Worm (Caenorhabditis elegans): ENCODE data around the gene decr-1.2.
A peak's percentile ranks its signal among the peaks of the same experiment; 100 is the strongest.

Gene decr-1.2

DNA sequence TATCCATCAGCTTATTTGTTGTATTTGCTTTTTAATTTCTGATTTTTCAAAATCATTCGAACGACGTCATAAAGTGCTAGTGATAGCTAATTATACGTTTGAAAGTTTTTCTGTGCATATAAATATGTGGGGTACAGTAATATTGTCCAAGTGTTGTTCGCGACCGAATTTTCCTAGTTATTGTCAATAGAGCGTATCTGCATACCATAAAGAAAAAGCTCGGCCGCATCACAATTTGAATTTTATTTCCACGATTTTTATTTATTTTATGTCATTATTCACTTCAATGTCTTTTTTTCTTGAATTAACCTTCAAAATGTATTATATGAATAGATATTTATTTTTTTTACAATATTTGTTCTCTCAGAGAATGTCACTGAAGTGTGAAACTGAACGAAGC, 28.6 kb upstream of the decr-1.2 start, which contains the start of gene rnh-2 (continued):
- TF ChIP-seq egl-18 (GFP tag; IDR thresholded peaks at IDR 0.05) (no peak), ztf-28 (GFP tag; IDR thresholded peaks at IDR 0.05) (0 out of 2 replicates have a peak, but pooled peaks have one; percentile 37), lsy-27 (tag; optimal IDR thresholded peaks at IDR 0.05; ENCODE audit: borderline replicate concordance, insufficient read depth) (no peak), madf-6 (GFP tag; IDR thresholded peaks at IDR 0.05) (peak; percentile 87), F22D6.2 (tag; optimal IDR thresholded peaks at IDR 0.05) (no peak), F10E7.11 (tag; optimal IDR thresholded peaks at IDR 0.05) (no peak), Y56A3A.18 (GFP tag; IDR thresholded peaks at IDR 0.05) (no peak), Y95B8A.8 (GFP tag; IDR thresholded peaks at IDR 0.05) (0 out of 2 replicates have a peak, but pooled peaks have one; percentile 14), lin-40 (tag; optimal IDR thresholded peaks at IDR 0.05) (peak; percentile 36), ztf-25 (GFP tag; IDR thresholded peaks at IDR 0.05) (peak; percentile 72; the same call in 1 of the 2 replicates), sdz-38 (tag; optimal IDR thresholded peaks at IDR 0.05) (no peak), nfya-2 (GFP tag; IDR thresholded peaks at IDR 0.05) (no peak), snpc-4 (GFP tag; optimal IDR thresholded peaks at IDR 0.05) (no peak), snpc-4 (tag; optimal IDR thresholded peaks at IDR 0.05) (peak in 2 of 4 experiments; percentile 57 to 68), akir-1 (GFP tag; optimal IDR thresholded peaks at IDR 0.05) (no peak), Y67H2A.10 (GFP tag; conservative IDR thresholded peaks at IDR 0.05) (peak; percentile 44; the same call in 1 of the 2 replicates), lin-26 (GFP tag; IDR thresholded peaks at IDR 0.05) (no peak), sptf-2 (GFP tag; optimal IDR thresholded peaks at IDR 0.05) (no peak), attf-5 (GFP tag; optimal IDR thresholded peaks at IDR 0.05) (peak; percentile 87), nhr-27 (tag; optimal IDR thresholded peaks at IDR 0.05) (no peak), C17E4.6 (GFP tag; IDR thresholded peaks at IDR 0.05) (no peak), ZK185.1 (tag; optimal IDR thresholded peaks at IDR 0.05; ENCODE audit: poor library complexity, severe bottlenecking) (peak; percentile 84), F49E8.2 (tag; optimal IDR thresholded peaks at IDR 0.05; ENCODE audit: insufficient read depth) (peak; percentile 65), lir-1 (GFP tag; conservative IDR thresholded peaks at IDR 0.05) (0 out of 2 replicates have a peak, but pooled peaks have one; percentile 36), unc-130 (GFP tag; optimal IDR thresholded peaks at IDR 0.05) (peak; percentile 88), aptf-2 (GFP tag; conservative IDR thresholded peaks at IDR 0.05) (0 out of 2 replicates have a peak, but pooled peaks have one; percentile 34), F33H1.4 (GFP tag; IDR thresholded peaks at IDR 0.05) (peak; percentile 65), ceh-79 (tag; optimal IDR thresholded peaks at IDR 0.05) (no peak), tbp1 (GFP tag; optimal IDR thresholded peaks at IDR 0.05) (peak; percentile 55), madf-8 (GFP tag; conservative IDR thresholded peaks at IDR 0.05) (peak; percentile 80), hrde-1 (tag; optimal IDR thresholded peaks at IDR 0.05; ENCODE audit: borderline replicate concordance) (no peak), Y53G8AR.9 (GFP tag; conservative IDR thresholded peaks at IDR 0.05) (no peak)

- no peak for TF ChIP-seq aptf-2 (GFP tag; conservative IDR thresholded peaks at IDR 0.05)
- TF ChIP-seq let-607 (tag; optimal IDR thresholded peaks at IDR 0.05): no peak
- no peak for TF ChIP-seq nhr-80 (tag; optimal IDR thresholded peaks at IDR 0.05)
- TF ChIP-seq snpc-1.1 (tag; optimal IDR thresholded peaks at IDR 0.05; ENCODE audit: insufficient read depth): no peak
- no peak for TF ChIP-seq egrh-3 (GFP tag; IDR thresholded peaks at IDR 0.05)
- TF ChIP-seq attf-5 (GFP tag; optimal IDR thresholded peaks at IDR 0.05): no peak
- TF ChIP-seq tbx-9 (tag; optimal IDR thresholded peaks at IDR 0.05; ENCODE audit: borderline replicate concordance): no peak
- TF ChIP-seq bed-1 (GFP tag; IDR thresholded peaks at IDR 0.05): no peak
- no peak for TF ChIP-seq ztf-22 (GFP tag; optimal IDR thresholded peaks at IDR 0.05)
- TF ChIP-seq F57A8.1 (GFP tag; optimal IDR thresholded peaks at IDR 0.05): no peak
- TF ChIP-seq F49E8.2 (tag; optimal IDR thresholded peaks at IDR 0.05; ENCODE audit: insufficient read depth): no peak
Measured at ce11 chrII:8518210-8518609, 27.2 kb upstream of the decr-1.2 start, which contains the start of gene T13H5.8. Gene T13H5.8 (plus strand): TSS chrII:8518510.

All from whole organism, young adult.